Worm (Caenorhabditis elegans): ENCODE results near the gene T20G5.12.

The T20G5.12 gene

DNA sequence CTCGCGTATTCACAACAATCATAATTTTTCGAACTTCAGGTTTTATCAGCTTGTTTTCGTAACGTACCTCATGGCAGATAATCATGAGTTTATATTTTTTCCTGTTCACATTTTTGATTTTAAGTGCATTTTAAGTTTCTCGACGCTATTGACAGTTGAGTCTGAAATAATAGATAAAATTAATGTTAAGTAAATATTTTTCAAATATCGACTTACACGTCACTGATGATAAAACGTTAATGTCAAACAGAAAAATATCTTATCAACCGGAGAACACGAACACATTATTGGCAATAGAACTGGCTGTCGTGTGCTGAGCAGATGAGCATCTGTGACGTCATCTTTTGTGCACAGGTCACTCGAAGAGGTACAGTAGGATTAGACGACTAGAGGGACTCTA lies 4.6 kb upstream of the T20G5.12 start:
- TF ChIP-seq nfyb-1 (GFP tag; IDR thresholded peaks at IDR 0.05) (0 out of 2 replicates have a peak, but pooled peaks have one; percentile 30), sdz-38 (tag; optimal IDR thresholded peaks at IDR 0.05) (no peak), nhr-80 (tag; optimal IDR thresholded peaks at IDR 0.05) (no peak), unc-62 (GFP tag; optimal IDR thresholded peaks at IDR 0.05) (peak; percentile 56), let-607 (tag; optimal IDR thresholded peaks at IDR 0.05) (peak in 1 of 2 experiments; percentile 39), mxl-1 (tag; optimal IDR thresholded peaks at IDR 0.05) (no peak)

DNA sequence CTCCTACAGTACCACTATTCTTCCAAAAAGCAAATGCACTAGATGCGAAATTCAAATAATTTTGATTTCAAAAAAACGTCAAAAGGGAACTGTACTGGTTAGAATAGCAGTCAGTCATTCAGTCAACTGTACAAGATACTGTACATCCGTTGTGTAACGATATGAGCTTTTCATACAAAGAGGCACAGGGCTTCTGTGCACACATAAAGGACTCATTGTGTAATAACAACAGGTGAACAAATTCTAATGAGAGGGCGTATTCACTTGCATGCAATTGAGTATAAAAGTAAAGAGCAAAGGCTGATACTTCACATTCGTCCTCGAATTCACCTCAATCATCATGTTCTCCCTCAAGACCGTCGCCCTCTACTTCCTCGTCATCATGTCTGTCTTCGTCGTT lies 4.0 kb upstream of the T20G5.12 start, which contains the start of gene dod-6:
Gene dod-6, plus strand, starts transcription at position 301 of the 400 bp plus-strand sequence.
- TF ChIP-seq tbx-9 (tag; optimal IDR thresholded peaks at IDR 0.05; ENCODE audit: borderline replicate concordance) (no peak), ztf-6 (GFP tag; IDR thresholded peaks at IDR 0.05) (no peak), ceh-40 (GFP tag; IDR thresholded peaks at IDR 0.05) (no peak), egl-44 (GFP tag; IDR thresholded peaks at IDR 0.05) (no peak), snpc-4 (GFP tag; optimal IDR thresholded peaks at IDR 0.05) (no peak), snpc-4 (tag; optimal IDR thresholded peaks at IDR 0.05) (no peak), Y53F4B.3 (GFP tag; IDR thresholded peaks at IDR 0.05) (no peak), aptf-3 (GFP tag; IDR thresholded peaks at IDR 0.05) (no peak), F23B12.7 (tag; optimal IDR thresholded peaks at IDR 0.05; ENCODE audit: insufficient read depth) (no peak), K11D2.4 (GFP tag; IDR thresholded peaks at IDR 0.05) (no peak), gei-17 (GFP tag; optimal IDR thresholded peaks at IDR 0.05) (no peak), B0261.1 (tag; optimal IDR thresholded peaks at IDR 0.05) (no peak), dpl-1 (GFP tag; optimal IDR thresholded peaks at IDR 0.05) (no peak), cebp-1 (GFP tag; IDR thresholded peaks at IDR 0.05) (no peak), cebp-1 (tag; optimal IDR thresholded peaks at IDR 0.05) (no peak), ekl-4 (GFP tag; IDR thresholded peaks at IDR 0.05) (no peak), zfh-2 (GFP tag; conservative IDR thresholded peaks at IDR 0.05) (no peak), F37B4.10 (GFP tag; IDR thresholded peaks at IDR 0.05) (no peak), nhr-179 (tag; optimal IDR thresholded peaks at IDR 0.05) (no peak), lin-54 (GFP tag; optimal IDR thresholded peaks at IDR 0.05) (no peak)

DNA sequence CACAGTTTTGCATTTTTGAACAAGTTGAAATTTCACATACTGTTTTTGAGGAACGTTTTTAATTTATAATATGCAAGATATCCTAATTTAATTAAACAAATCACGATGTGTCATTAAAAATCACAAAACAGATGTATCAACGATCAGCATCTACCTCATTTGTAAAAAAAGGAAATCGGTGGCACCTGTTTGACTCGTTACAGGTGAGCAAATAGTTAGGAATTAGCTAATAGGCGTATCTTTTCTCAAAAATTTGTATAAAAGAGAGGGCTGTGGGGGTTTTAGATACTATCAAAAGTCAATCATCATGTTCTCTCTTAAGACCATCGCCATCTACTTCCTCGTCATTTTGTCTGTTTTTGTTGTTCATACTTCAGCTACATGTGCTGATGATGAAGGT lies 2.4 kb upstream of the T20G5.12 start, which contains the start of gene T20G5.8:
Gene T20G5.8, plus strand, starts transcription at position 301 of the 400 bp plus-strand sequence.
- no peak for TF ChIP-seq F23B12.7 (tag; optimal IDR thresholded peaks at IDR 0.05; ENCODE audit: insufficient read depth)
- TF ChIP-seq F57A8.1 (GFP tag; optimal IDR thresholded peaks at IDR 0.05), result no peak
- TF ChIP-seq repo-1 (tag; optimal IDR thresholded peaks at IDR 0.05), result no peak
- TF ChIP-seq ztf-25 (GFP tag; IDR thresholded peaks at IDR 0.05), result no peak
- TF ChIP-seq ztf-26 (tag; optimal IDR thresholded peaks at IDR 0.05), result no peak
- no peak for TF ChIP-seq C17E4.6 (GFP tag; IDR thresholded peaks at IDR 0.05)
- TF ChIP-seq nhr-80 (tag; optimal IDR thresholded peaks at IDR 0.05), result no peak
- TF ChIP-seq F55B11.4 (tag; optimal IDR thresholded peaks at IDR 0.05; ENCODE audit: borderline replicate concordance, insufficient read depth), result no peak
- TF ChIP-seq ekl-4 (GFP tag; IDR thresholded peaks at IDR 0.05), result no peak
- no peak for TF ChIP-seq pha-4 (tag; optimal IDR thresholded peaks at IDR 0.05)
- no peak for TF ChIP-seq unc-62 (GFP tag; optimal IDR thresholded peaks at IDR 0.05)
- no peak for TF ChIP-seq attf-5 (GFP tag; optimal IDR thresholded peaks at IDR 0.05)
- no peak for TF ChIP-seq rec-8 (tag; optimal IDR thresholded peaks at IDR 0.05)
- TF ChIP-seq lag-1 (GFP tag; IDR thresholded peaks at IDR 0.05), result no peak
- TF ChIP-seq egl-44 (GFP tag; IDR thresholded peaks at IDR 0.05), result no peak
- TF ChIP-seq F10E7.11 (tag; optimal IDR thresholded peaks at IDR 0.05), result no peak
- no peak for TF ChIP-seq K12H6.12 (tag; optimal IDR thresholded peaks at IDR 0.05)
- TF ChIP-seq nfyb-1 (GFP tag; IDR thresholded peaks at IDR 0.05), result no peak
- TF ChIP-seq snpc-1.3 (tag; optimal IDR thresholded peaks at IDR 0.05; ENCODE audit: insufficient read depth), result no peak
- no peak for TF ChIP-seq attf-3 (GFP tag; conservative IDR thresholded peaks at IDR 0.05)
